Fruit fly (Drosophila melanogaster) whole organism, embryonic: ENCODE measurements around the gene CG17841.

Experiments used
- B-H2 ChIP-seq: fragments of 200-800 bp; sonication (Bioruptor generic); optimal IDR thresholded peaks from 2 replicates; lab custom pipeline; 2018; ENCODE audit warnings: missing biosample characterization, mild to moderate bottlenecking, missing genetic modification characterization
- CG10431 ChIP-seq: fragments of 200-800 bp; sonication (Bioruptor generic); optimal IDR thresholded peaks from 3 replicates; lab custom pipeline; 2018; ENCODE audit warnings: missing biosample characterization, mild to moderate bottlenecking, missing genetic modification characterization
- CG11695 ChIP-seq: fragments of 200-800 bp; sonication (Bioruptor generic); IDR thresholded peaks from 3 replicates; pipeline ENCODE4 v1.3.6; 2022; ENCODE audit warnings: missing biosample characterization, missing genetic modification characterization
- CG12236 ChIP-seq: fragments of 200-800 bp; sonication (Bioruptor generic); optimal IDR thresholded peaks from 2 replicates; lab custom pipeline; 2016; ENCODE audit warnings: missing biosample characterization, missing genetic modification characterization
- CG1233 ChIP-seq: fragments of 200-800 bp; sonication (Bioruptor generic); optimal IDR thresholded peaks from 4 replicates; lab custom pipeline; 2018; ENCODE audit warnings: missing biosample characterization, mild to moderate bottlenecking, missing genetic modification characterization
- CG13123 ChIP-seq: fragments of 200-800 bp; sonication (Bioruptor generic); optimal IDR thresholded peaks from 2 replicates; lab custom pipeline; 2016; ENCODE audit warnings: missing biosample characterization, missing genetic modification characterization
- CG14710 ChIP-seq: fragments of 200-800 bp; sonication (Bioruptor generic); optimal IDR thresholded peaks from 3 replicates; lab custom pipeline; 2019; ENCODE audit warnings: missing biosample characterization, mild to moderate bottlenecking, missing genetic modification characterization, moderate library complexity
- CG14860 ChIP-seq: fragments of 200-800 bp; sonication (Bioruptor generic); IDR thresholded peaks from 3 replicates; pipeline ENCODE4 v1.3.6; 2022; ENCODE audit warnings: missing biosample characterization, missing genetic modification characterization; ENCODE audit not compliant: partially characterized antibody
- CG15514 ChIP-seq: fragments of 200-800 bp; sonication (Bioruptor generic); optimal IDR thresholded peaks from 3 replicates; lab custom pipeline; 2017; ENCODE audit warnings: missing biosample characterization, missing genetic modification characterization, mild to moderate bottlenecking, moderate library complexity, missing genetic modification reagents
- CG17328 ChIP-seq: fragments of 200-800 bp; sonication (Bioruptor generic); IDR thresholded peaks from 2 replicates; pipeline ENCODE4 v1.3.6; 2022; ENCODE audit warnings: missing biosample characterization, missing genetic modification characterization
- CG17612 ChIP-seq: fragments of 200-800 bp; sonication (Bioruptor generic); IDR thresholded peaks from 2 replicates; pipeline ENCODE4 v1.3.6; 2022; ENCODE audit warnings: missing biosample characterization, missing genetic modification characterization
- CG1792 ChIP-seq: fragments of 200-800 bp; sonication (Bioruptor generic); optimal IDR thresholded peaks from 2 replicates; lab custom pipeline; 2016; ENCODE audit warnings: missing biosample characterization, missing genetic modification characterization
- CG18476 ChIP-seq: fragments of 200-800 bp; sonication (Bioruptor generic); optimal IDR thresholded peaks from 2 replicates; lab custom pipeline; 2016; ENCODE audit warnings: missing biosample characterization, mild to moderate bottlenecking, missing genetic modification characterization
- CG2199 ChIP-seq: fragments of 200-800 bp; sonication (Bioruptor generic); IDR thresholded peaks from 3 replicates; pipeline ENCODE4 v1.3.6; 2022; ENCODE audit warnings: missing biosample characterization, missing genetic modification characterization
- CG2678 ChIP-seq: fragments of 200-800 bp; sonication (Bioruptor generic); optimal IDR thresholded peaks from 3 replicates; lab custom pipeline; 2019; ENCODE audit warnings: missing biosample characterization, mild to moderate bottlenecking, missing genetic modification characterization, moderate library complexity
- CG2875 ChIP-seq: fragments of 200-800 bp; sonication (Bioruptor generic); optimal IDR thresholded peaks from 2 replicates; lab custom pipeline; 2017; ENCODE audit warnings: missing biosample characterization, mild to moderate bottlenecking, missing genetic modification characterization, missing genetic modification reagents
- CG31365 ChIP-seq: fragments of 200-800 bp; sonication (Bioruptor generic); optimal IDR thresholded peaks from 2 replicates; lab custom pipeline; 2018; ENCODE audit warnings: missing biosample characterization, mild to moderate bottlenecking, missing genetic modification characterization
- CG4328 ChIP-seq: fragments of 200-800 bp; sonication (Bioruptor generic); optimal IDR thresholded peaks from 3 replicates; lab custom pipeline; 2017; ENCODE audit warnings: missing biosample characterization, missing genetic modification reagents, missing genetic modification characterization
- CG43689 ChIP-seq: fragments of 200-800 bp; sonication (Bioruptor generic); IDR thresholded peaks from 2 replicates; pipeline ENCODE4 v1.3.6; 2022; ENCODE audit warnings: missing biosample characterization, missing genetic modification characterization
- CG7987 ChIP-seq: fragments of 200-800 bp; sonication (Bioruptor generic); optimal IDR thresholded peaks from 2 replicates; lab custom pipeline; 2018; ENCODE audit warnings: missing biosample characterization, mild to moderate bottlenecking, missing genetic modification characterization, moderate library complexity
- CG8089 ChIP-seq: fragments of 200-800 bp; sonication (Bioruptor generic); optimal IDR thresholded peaks from 3 replicates; lab custom pipeline; 2016; ENCODE audit warnings: missing biosample characterization, missing genetic modification characterization
- CG9437 ChIP-seq: fragments of 200-800 bp; sonication (Bioruptor generic); optimal IDR thresholded peaks from 2 replicates; lab custom pipeline; 2018; ENCODE audit warnings: missing biosample characterization, mild to moderate bottlenecking, missing genetic modification characterization
- CoRest ChIP-seq: fragments of 200-800 bp; sonication (Bioruptor generic); optimal IDR thresholded peaks from 3 replicates; lab custom pipeline; 2018; ENCODE audit warnings: missing biosample characterization, mild to moderate bottlenecking, missing genetic modification characterization, moderate library complexity
- Dek ChIP-seq: fragments of 200-800 bp; sonication (Bioruptor generic); optimal IDR thresholded peaks from 3 replicates; lab custom pipeline; 2019; ENCODE audit warnings: missing biosample characterization, mild to moderate bottlenecking, missing genetic modification characterization, moderate library complexity
- Fer1 ChIP-seq: fragments of 200-800 bp; sonication (Bioruptor generic); optimal IDR thresholded peaks from 2 replicates; lab custom pipeline; 2017; ENCODE audit warnings: missing biosample characterization, mild to moderate bottlenecking, missing genetic modification characterization
- HmgZ ChIP-seq: fragments of 200-800 bp; sonication (Bioruptor generic); optimal IDR thresholded peaks from 2 replicates; lab custom pipeline; 2018; ENCODE audit warnings: missing biosample characterization, mild to moderate bottlenecking, missing genetic modification characterization
- Nf-YA ChIP-seq: fragments of 200-800 bp; sonication (Bioruptor generic); IDR thresholded peaks from 2 replicates; pipeline ENCODE4 v1.3.6; 2022; ENCODE audit warnings: missing biosample characterization, missing genetic modification characterization
- PHDP ChIP-seq: fragments of 200-800 bp; sonication (Bioruptor generic); optimal IDR thresholded peaks from 3 replicates; lab custom pipeline; 2018; ENCODE audit warnings: missing biosample characterization, mild to moderate bottlenecking, missing genetic modification characterization, moderate library complexity
- Sox102F ChIP-seq: fragments of 200-800 bp; sonication (Bioruptor generic); optimal IDR thresholded peaks from 2 replicates; lab custom pipeline; 2018; ENCODE audit warnings: missing biosample characterization, mild to moderate bottlenecking, missing genetic modification characterization, moderate library complexity
- bsh ChIP-seq, 2 experiments: fragments of 200-800 bp; sonication (Bioruptor generic); optimal IDR thresholded peaks; 2 replicates each; lab custom pipeline; 2017 to 2018; ENCODE audit warnings: mild to moderate bottlenecking in 2 of 2, missing biosample characterization in 2 of 2, missing genetic modification characterization in 2 of 2, moderate library complexity in 1 of 2
- caup ChIP-seq: fragments of 200-800 bp; sonication (Bioruptor generic); optimal IDR thresholded peaks from 3 replicates; lab custom pipeline; 2017; ENCODE audit warnings: missing biosample characterization, mild to moderate bottlenecking, missing genetic modification characterization, moderate library complexity; ENCODE audit not compliant: severe bottlenecking
- emc ChIP-seq: fragments of 200-800 bp; sonication (Bioruptor generic); optimal IDR thresholded peaks from 2 replicates; lab custom pipeline; 2016; ENCODE audit warnings: missing biosample characterization, missing genetic modification characterization
- fd3F ChIP-seq: fragments of 200-800 bp; sonication (Bioruptor generic); optimal IDR thresholded peaks from 2 replicates; lab custom pipeline; 2018; ENCODE audit warnings: missing biosample characterization, mild to moderate bottlenecking, missing genetic modification characterization, moderate library complexity
- fu2 ChIP-seq: fragments of 200-800 bp; sonication (Bioruptor generic); optimal IDR thresholded peaks from 2 replicates; lab custom pipeline; 2016; ENCODE audit warnings: missing biosample characterization, missing genetic modification characterization
- gcm2 ChIP-seq: fragments of 200-800 bp; sonication (Bioruptor generic); optimal IDR thresholded peaks from 2 replicates; lab custom pipeline; 2016; ENCODE audit warnings: missing biosample characterization, missing genetic modification characterization
- gt ChIP-seq: fragments of 200-800 bp; sonication (Bioruptor generic); IDR thresholded peaks from 2 replicates; pipeline ENCODE4 v1.3.6; 2022; ENCODE audit warnings: missing biosample characterization, missing genetic modification characterization
- ken ChIP-seq: fragments of 200-800 bp; sonication (Bioruptor generic); IDR thresholded peaks from 3 replicates; pipeline ENCODE4 v1.3.6; 2022; ENCODE audit warnings: missing biosample characterization, missing genetic modification characterization
- lov ChIP-seq, 2 experiments: fragments of 200-800 bp in 1 of 2; fragments of >200 bp in 1 of 2; sonication (Bioruptor generic) in 1 of 2; IDR thresholded peaks in 1 of 2; optimal IDR thresholded peaks in 1 of 2; 2 replicates in 1 of 2; 3 replicates in 1 of 2; pipeline versions ENCODE4 v1.3.6 to Lab custom; 2017 to 2022; ENCODE audit warnings: missing biosample characterization in 1 of 2, missing genetic modification characterization in 1 of 2
- luna ChIP-seq: fragments of 200-800 bp; sonication (Bioruptor generic); optimal IDR thresholded peaks from 2 replicates; lab custom pipeline; 2016; ENCODE audit warnings: missing biosample characterization, missing genetic modification characterization
- mirr ChIP-seq: fragments of 200-800 bp; sonication (Bioruptor generic); optimal IDR thresholded peaks from 3 replicates; lab custom pipeline; 2018; ENCODE audit warnings: missing biosample characterization, mild to moderate bottlenecking, missing genetic modification characterization
- sc ChIP-seq, 3 experiments: fragments of >200 bp in 2 of 3; fragments of 200-800 bp in 1 of 3; sonication (Bioruptor generic) in 1 of 3; optimal IDR thresholded peaks; 2 replicates in 2 of 3; 3 replicates in 1 of 3; lab custom pipeline; 2017; ENCODE audit warnings: mild to moderate bottlenecking in 1 of 3, missing biosample characterization in 1 of 3, missing genetic modification characterization in 1 of 3, missing genetic modification reagents in 1 of 3
- sens-2 ChIP-seq: fragments of 200-800 bp; sonication (Bioruptor generic); IDR thresholded peaks from 2 replicates; pipeline ENCODE4 v1.3.6; 2022; ENCODE audit warnings: missing biosample characterization, missing genetic modification characterization
- seq ChIP-seq: fragments of 200-800 bp; sonication (Bioruptor generic); IDR thresholded peaks from 2 replicates; pipeline ENCODE4 v1.3.6; 2022; ENCODE audit warnings: missing biosample characterization, missing genetic modification characterization
- stwl ChIP-seq: fragments of 200-800 bp; sonication (Bioruptor generic); optimal IDR thresholded peaks from 3 replicates; lab custom pipeline; 2018; ENCODE audit warnings: missing biosample characterization, mild to moderate bottlenecking, missing genetic modification characterization, moderate library complexity
- tgo ChIP-seq: fragments of 200-800 bp; sonication (Bioruptor generic); IDR thresholded peaks from 3 replicates; pipeline ENCODE4 v1.3.6; 2022; ENCODE audit warnings: missing biosample characterization, missing genetic modification characterization
- tup ChIP-seq: fragments of 200-800 bp; sonication (Bioruptor generic); optimal IDR thresholded peaks from 2 replicates; lab custom pipeline; 2016; ENCODE audit warnings: missing biosample characterization, mild to moderate bottlenecking, missing genetic modification characterization, moderate library complexity
- vfl ChIP-seq: fragments of 200-800 bp; sonication (Bioruptor generic); optimal IDR thresholded peaks from 2 replicates; lab custom pipeline; 2016; ENCODE audit warnings: missing biosample characterization, missing genetic modification characterization
- wdn ChIP-seq: fragments of 200-800 bp; sonication (Bioruptor generic); IDR thresholded peaks from 2 replicates; pipeline ENCODE4 v1.3.6; 2022; ENCODE audit warnings: missing biosample characterization, missing genetic modification characterization
- zfh1 ChIP-seq: fragments of 200-800 bp; sonication (Bioruptor generic); IDR thresholded peaks from 3 replicates; pipeline ENCODE4 v1.3.6; 2022; ENCODE audit warnings: missing biosample characterization, missing genetic modification characterization
- zfh2 ChIP-seq: fragments of 200-800 bp; sonication (Bioruptor generic); optimal IDR thresholded peaks from 2 replicates; lab custom pipeline; 2016; ENCODE audit warnings: missing biosample characterization, missing genetic modification characterization

Gene CG17841

DNA sequence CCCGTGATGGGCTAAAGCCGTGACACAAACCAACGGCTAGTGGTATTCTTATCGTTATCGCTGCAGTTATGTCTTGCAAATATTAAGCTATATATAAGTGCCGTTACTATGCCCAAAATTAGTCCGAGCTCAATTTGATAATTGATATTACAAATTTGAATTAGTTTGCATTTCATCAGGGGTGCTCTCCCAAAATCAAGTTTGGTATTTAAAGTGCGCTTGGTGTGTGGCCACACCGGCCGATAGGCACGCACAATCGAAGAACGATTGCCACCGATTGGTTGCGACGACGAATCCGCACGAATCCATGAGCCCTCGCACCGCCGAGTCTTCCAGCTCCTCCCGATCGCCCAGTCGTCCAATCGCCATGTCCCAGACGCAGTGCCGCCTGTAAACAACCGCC is at the start of gene CG17841 (continued):
- no peak for TF ChIP-seq luna (GFP tag; lab: Kevin White, UChicago)
- no peak for TF ChIP-seq fu2 (GFP tag; lab: Kevin White, UChicago)
- TF ChIP-seq mirr (GFP tag; lab: Kevin White, UChicago), result no peak
- no peak for TF ChIP-seq seq (GFP tag; lab: Robert Waterston, UW)
- TF ChIP-seq CG8089, result no peak
- TF ChIP-seq tup (GFP tag; lab: Kevin White, UChicago), result no peak
- TF ChIP-seq CG12236 (GFP tag; lab: Kevin White, UChicago), result no peak
- no peak for TF ChIP-seq CG9437
- peak; percentile 66 for TF ChIP-seq CG15514
- TF ChIP-seq HmgZ (tag; lab: Kevin White, UChicago), result peak; percentile 43
- no peak for TF ChIP-seq CG11695
- no peak for TF ChIP-seq CG17328 (GFP tag; lab: Robert Waterston, UW)
- TF ChIP-seq CG10431 (GFP tag; lab: Kevin White, UChicago), result no peak
- TF ChIP-seq B-H2 (GFP tag; lab: Kevin White, UChicago), result no peak
- TF ChIP-seq CG13123 (GFP tag; lab: Kevin White, UChicago), result no peak
- no peak for TF ChIP-seq CG1792 (GFP tag; lab: Kevin White, UChicago)
- no peak for TF ChIP-seq CG7987 (GFP tag; lab: Kevin White, UChicago)
- TF ChIP-seq tgo (GFP tag; lab: Robert Waterston, UW), result no peak
- TF ChIP-seq CG2199 (GFP tag; lab: Robert Waterston, UW), result no peak
- TF ChIP-seq CG2678 (tag; lab: Kevin White, UChicago), result no peak
- TF ChIP-seq CG14710, result peak; percentile 89
- no peak for TF ChIP-seq CG1233
- TF ChIP-seq zfh2, result no peak
- TF ChIP-seq ken (GFP tag; lab: Robert Waterston, UW), result no peak
- TF ChIP-seq CG2875 (GFP tag; lab: Kevin White, UChicago), result no peak
- TF ChIP-seq sc (optimal IDR thresholded peaks at IDR 0.05; lab: Kevin White, UChicago), result no peak
- TF ChIP-seq sc (GFP tag; optimal IDR thresholded peaks at IDR 0.05; lab: Kevin White, UChicago), result no peak
- TF ChIP-seq CG43689, result no peak
- no peak for TF ChIP-seq caup
- no peak for TF ChIP-seq CG31365 (tag; lab: Kevin White, UChicago)
- TF ChIP-seq CG18476 (GFP tag; lab: Kevin White, UChicago), result no peak
- TF ChIP-seq bsh (GFP tag; optimal IDR thresholded peaks at IDR 0.05; lab: Kevin White, UChicago), result no peak
- TF ChIP-seq zfh1 (GFP tag; lab: Robert Waterston, UW), result no peak
- TF ChIP-seq gt, result no peak
- no peak for TF ChIP-seq Sox102F (GFP tag; lab: Kevin White, UChicago)
- no peak; the same call in 2 of the 3 replicates for TF ChIP-seq CG14860
- no peak for TF ChIP-seq sens-2 (GFP tag; lab: Robert Waterston, UW)
- TF ChIP-seq lov (optimal IDR thresholded peaks at IDR 0.05; lab: Kevin White, UChicago), result no peak
- TF ChIP-seq lov (GFP tag; IDR thresholded peaks at IDR 0.05; lab: Robert Waterston, UW), result no peak
- no peak for TF ChIP-seq gcm2 (GFP tag; lab: Kevin White, UChicago)
- TF ChIP-seq PHDP (tag; lab: Kevin White, UChicago), result no peak
- no peak for TF ChIP-seq vfl
- TF ChIP-seq Dek (tag; lab: Kevin White, UChicago), result no peak
- TF ChIP-seq Nf-YA (GFP tag; lab: Robert Waterston, UW), result no peak
- no peak for TF ChIP-seq CG4328
- TF ChIP-seq stwl (tag; lab: Kevin White, UChicago), result peak; percentile 74
- TF ChIP-seq CG17612 (GFP tag; lab: Robert Waterston, UW), result no peak
- peak; percentile 5 for TF ChIP-seq Fer1 (GFP tag; lab: Kevin White, UChicago)
- no peak for TF ChIP-seq emc (GFP tag; lab: Kevin White, UChicago)
- TF ChIP-seq CoRest (tag; lab: Kevin White, UChicago), result peak; percentile 48
- no peak for TF ChIP-seq wdn (GFP tag; lab: Robert Waterston, UW)
- no peak for TF ChIP-seq fd3F (GFP tag; lab: Kevin White, UChicago)
